Fruit fly (Drosophila melanogaster) whole organism, prepupa: ENCODE measurements around the gene CG9175.

Experiments used
- CG15336 ChIP-seq: fragments of 200-800 bp; sonication (Bioruptor generic); IDR thresholded peaks from 2 replicates; pipeline ENCODE4 v1.3.6; 2022; ENCODE audit warnings: missing biosample characterization, missing genetic modification characterization
- CG1621 ChIP-seq: fragments of 200-800 bp; sonication (Bioruptor generic); optimal IDR thresholded peaks from 3 replicates; lab custom pipeline; 2018; ENCODE audit warnings: missing biosample characterization, mild to moderate bottlenecking, missing genetic modification characterization
- CG16779 ChIP-seq: fragments of 200-800 bp; sonication (Bioruptor generic); optimal IDR thresholded peaks from 3 replicates; lab custom pipeline; 2017; ENCODE audit warnings: missing biosample characterization, mild to moderate bottlenecking, missing genetic modification characterization
- CG3032 ChIP-seq: fragments of 200-800 bp; optimal IDR thresholded peaks from 2 replicates; lab custom pipeline; 2019; ENCODE audit warnings: missing biosample characterization, mild to moderate bottlenecking, missing genetic modification characterization, moderate library complexity
- CG31627 ChIP-seq: fragments of 200-800 bp; sonication (Bioruptor generic); optimal IDR thresholded peaks from 3 replicates; lab custom pipeline; 2016; ENCODE audit warnings: missing biosample characterization, missing genetic modification characterization
- CG32006 ChIP-seq: fragments of 200-800 bp; sonication (Bioruptor generic); optimal IDR thresholded peaks from 3 replicates; lab custom pipeline; 2017; ENCODE audit warnings: missing biosample characterization, mild to moderate bottlenecking, missing genetic modification characterization
- CG34406 ChIP-seq: fragments of 200-800 bp; sonication (Bioruptor generic); optimal IDR thresholded peaks from 3 replicates; lab custom pipeline; 2016; ENCODE audit warnings: missing biosample characterization, missing genetic modification characterization
- CG3919 ChIP-seq: fragments of 200-800 bp; sonication (Bioruptor generic); optimal IDR thresholded peaks from 3 replicates; lab custom pipeline; 2016; ENCODE audit warnings: missing biosample characterization, missing genetic modification characterization
- CG6808 ChIP-seq: fragments of 200-800 bp; sonication (Bioruptor generic); optimal IDR thresholded peaks from 3 replicates; lab custom pipeline; 2017; ENCODE audit warnings: missing biosample characterization, missing genetic modification characterization, mild to moderate bottlenecking, moderate library complexity, missing genetic modification reagents
- CG7368 ChIP-seq: fragments of 200-800 bp; sonication (Bioruptor generic); optimal IDR thresholded peaks from 3 replicates; lab custom pipeline; 2016; ENCODE audit warnings: missing biosample characterization, missing genetic modification characterization
- CG9139 ChIP-seq: fragments of 200-800 bp; sonication (Bioruptor generic); optimal IDR thresholded peaks from 3 replicates; lab custom pipeline; 2017; ENCODE audit warnings: missing biosample characterization, mild to moderate bottlenecking, missing genetic modification characterization
- Eip75B ChIP-seq: fragments of 200-800 bp; sonication (Bioruptor generic); optimal IDR thresholded peaks from 3 replicates; lab custom pipeline; 2016; ENCODE audit warnings: missing biosample characterization, missing genetic modification characterization
- Eip78C ChIP-seq: fragments of 200-800 bp; sonication (Bioruptor generic); peaks from one replicate; lab custom pipeline; 2016; ENCODE audit warnings: missing biosample characterization, missing genetic modification characterization
- Eip93F ChIP-seq: fragments of 200-800 bp; sonication (Bioruptor generic); optimal IDR thresholded peaks from 2 replicates; lab custom pipeline; 2016; ENCODE audit warnings: missing biosample characterization, mild to moderate bottlenecking, missing genetic modification characterization
- Ets96B ChIP-seq: fragments of 200-800 bp; optimal IDR thresholded peaks from 2 replicates; lab custom pipeline; 2019; ENCODE audit warnings: missing biosample characterization, mild to moderate bottlenecking, missing genetic modification characterization, moderate library complexity
- Gug ChIP-seq: fragments of 200-800 bp; sonication (Bioruptor generic); IDR thresholded peaks from 2 replicates; pipeline ENCODE4 v1.3.6; 2022; ENCODE audit warnings: missing biosample characterization, missing genetic modification characterization
- Hr38 ChIP-seq: sonication (Bioruptor generic); optimal IDR thresholded peaks from 2 replicates; lab custom pipeline; 2016; ENCODE audit warnings: missing biosample characterization, missing genetic modification characterization
- Hr39 ChIP-seq: fragments of 200-800 bp; sonication (Bioruptor generic); optimal IDR thresholded peaks from 2 replicates; lab custom pipeline; 2016; ENCODE audit warnings: missing biosample characterization, missing genetic modification characterization
- Met ChIP-seq: fragments of 200-800 bp; sonication (Bioruptor generic); optimal IDR thresholded peaks from 3 replicates; lab custom pipeline; 2016; ENCODE audit warnings: missing biosample characterization, missing genetic modification characterization
- OdsH ChIP-seq: fragments of 200-800 bp; sonication (Bioruptor generic); optimal IDR thresholded peaks from 3 replicates; lab custom pipeline; 2016; ENCODE audit warnings: missing biosample characterization, missing genetic modification characterization
- Sox14 ChIP-seq: fragments of 200-800 bp; sonication (Bioruptor generic); optimal IDR thresholded peaks from 3 replicates; lab custom pipeline; 2016; ENCODE audit warnings: missing biosample characterization, missing genetic modification characterization
- Sox15 ChIP-seq: fragments of 200-800 bp; sonication (Bioruptor generic); optimal IDR thresholded peaks from 3 replicates; lab custom pipeline; 2016; ENCODE audit warnings: missing biosample characterization, missing genetic modification characterization
- achi ChIP-seq: fragments of 200-800 bp; sonication (Bioruptor generic); optimal IDR thresholded peaks from 3 replicates; lab custom pipeline; 2016; ENCODE audit warnings: missing biosample characterization, missing genetic modification characterization
- cyc ChIP-seq: fragments of 200-800 bp; sonication (Bioruptor generic); optimal IDR thresholded peaks from 3 replicates; lab custom pipeline; 2016; ENCODE audit warnings: missing biosample characterization, missing genetic modification characterization
- dac ChIP-seq: fragments of 200-800 bp; sonication (Bioruptor generic); optimal IDR thresholded peaks from 2 replicates; lab custom pipeline; 2017; ENCODE audit warnings: missing biosample characterization, mild to moderate bottlenecking, missing genetic modification characterization
- dsx ChIP-seq: fragments of 200-800 bp; optimal IDR thresholded peaks from 3 replicates; lab custom pipeline; 2019; ENCODE audit warnings: missing biosample characterization, mild to moderate bottlenecking, missing genetic modification characterization, moderate library complexity; ENCODE audit not compliant: poor library complexity, severe bottlenecking
- fd59A ChIP-seq: fragments of 200-800 bp; sonication (Bioruptor generic); optimal IDR thresholded peaks from 2 replicates; lab custom pipeline; 2017; ENCODE audit warnings: missing biosample characterization, mild to moderate bottlenecking, missing genetic modification characterization, missing genetic modification reagents
- fd85E ChIP-seq: fragments of 200-800 bp; sonication (Bioruptor generic); optimal IDR thresholded peaks from 3 replicates; lab custom pipeline; 2016; ENCODE audit warnings: missing biosample characterization, missing genetic modification characterization
- fkh ChIP-seq: fragments of 200-800 bp; sonication (Bioruptor generic); optimal IDR thresholded peaks from 3 replicates; lab custom pipeline; 2017; ENCODE audit warnings: missing biosample characterization, mild to moderate bottlenecking, missing genetic modification characterization, moderate library complexity
- lz ChIP-seq: fragments of 200-800 bp; sonication (Bioruptor generic); optimal IDR thresholded peaks from 3 replicates; lab custom pipeline; 2016; ENCODE audit warnings: missing biosample characterization, missing genetic modification characterization
- net ChIP-seq: fragments of 200-800 bp; sonication (Bioruptor generic); optimal IDR thresholded peaks from 3 replicates; lab custom pipeline; 2016; ENCODE audit warnings: missing biosample characterization, missing genetic modification characterization
- pdm3 ChIP-seq: fragments of 200-800 bp; sonication (Bioruptor generic); optimal IDR thresholded peaks from 3 replicates; lab custom pipeline; 2016; ENCODE audit warnings: missing biosample characterization, missing genetic modification characterization
- spab ChIP-seq: fragments of 200-800 bp; sonication (Bioruptor generic); optimal IDR thresholded peaks from 2 replicates; lab custom pipeline; 2017; ENCODE audit warnings: missing biosample characterization, mild to moderate bottlenecking, missing genetic modification characterization, missing genetic modification reagents
- ss ChIP-seq, 2 experiments: fragments of 200-800 bp; sonication (Bioruptor generic); optimal IDR thresholded peaks; 2 replicates in 1 of 2; 3 replicates in 1 of 2; lab custom pipeline; 2017 to 2018; ENCODE audit warnings: mild to moderate bottlenecking in 2 of 2, missing biosample characterization in 2 of 2, missing genetic modification characterization in 2 of 2, moderate library complexity in 1 of 2
- svp ChIP-seq: fragments of 200-800 bp; sonication (Bioruptor generic); peaks from one replicate; lab custom pipeline; 2016; ENCODE audit warnings: missing biosample characterization, missing genetic modification characterization
- vri ChIP-seq: fragments of 200-800 bp; sonication (Bioruptor generic); optimal IDR thresholded peaks from 3 replicates; lab custom pipeline; 2016; ENCODE audit warnings: missing biosample characterization, mild to moderate bottlenecking, missing genetic modification characterization

The CG9175 gene

DNA sequence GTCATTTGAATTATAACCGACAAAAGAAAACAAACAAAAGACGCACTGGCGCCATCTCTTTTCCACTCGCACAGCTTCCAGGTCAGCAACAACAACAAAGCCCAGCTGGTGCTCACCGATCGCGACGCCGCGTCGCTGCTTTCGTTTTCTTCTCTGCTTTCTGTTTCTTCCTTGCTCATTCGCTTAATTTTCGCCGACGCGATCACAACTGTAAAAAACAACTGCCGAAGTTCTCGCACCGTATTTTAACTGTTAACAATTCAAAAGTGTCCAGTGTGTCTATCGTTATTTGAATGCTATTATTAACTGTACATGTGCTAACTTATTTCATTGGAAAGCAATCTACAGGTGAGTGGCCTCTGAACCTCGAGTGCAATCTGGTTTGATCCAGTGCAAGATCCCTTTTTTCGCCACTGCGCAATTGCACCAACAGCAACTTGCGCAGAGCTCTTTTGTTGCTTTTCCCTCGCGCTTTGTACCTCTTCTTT is 1.5 kb upstream of the CG9175 start, which contains the start of gene stai (continued):
- TF ChIP-seq ss (GFP tag; optimal IDR thresholded peaks at IDR 0.05; lab: Kevin White, UChicago) (peak; percentile 59 to 74), fkh (GFP tag; lab: Kevin White, UChicago) (peak; percentile 65), CG32006 (GFP tag; lab: Kevin White, UChicago) (peak; percentile 11), Sox15 (no peak), spab (GFP tag; lab: Kevin White, UChicago) (no peak)

DNA sequence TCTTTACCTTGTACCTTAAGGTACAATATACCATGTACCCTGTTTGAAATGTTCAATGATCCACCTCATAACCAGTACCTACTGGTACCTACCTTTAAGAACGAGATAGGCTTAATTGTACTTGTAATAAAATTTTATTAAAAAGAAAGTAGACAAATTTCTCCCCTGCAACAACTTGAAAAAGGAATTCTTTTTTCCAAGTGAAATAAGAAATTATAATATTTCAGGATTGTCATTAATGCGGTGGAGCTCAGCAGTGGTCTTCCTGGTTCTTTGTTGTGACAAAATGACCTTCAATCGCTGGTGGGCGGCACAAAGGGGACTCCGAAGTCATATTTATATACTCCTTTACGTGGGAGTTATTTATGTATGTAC is 491 bp upstream of the CG9175 start:
- no peak for TF ChIP-seq net (GFP tag; lab: Kevin White, UChicago)
- no peak for TF ChIP-seq CG6808 (GFP tag; lab: Kevin White, UChicago)
- no peak for TF ChIP-seq ss (GFP tag; optimal IDR thresholded peaks at IDR 0.05; lab: Kevin White, UChicago)
- peak; percentile 63 for TF ChIP-seq Eip78C (GFP tag; lab: Kevin White, UChicago)
- TF ChIP-seq achi (GFP tag; lab: Kevin White, UChicago): no peak
- peak; percentile 54 for TF ChIP-seq Sox14
- TF ChIP-seq CG9139 (GFP tag; lab: Kevin White, UChicago): no peak
- no peak for TF ChIP-seq CG1621
- TF ChIP-seq CG34406 (GFP tag; lab: Kevin White, UChicago): no peak
- TF ChIP-seq CG3919 (GFP tag; lab: Kevin White, UChicago): no peak
- no peak for TF ChIP-seq cyc (GFP tag; lab: Kevin White, UChicago)
- no peak for TF ChIP-seq CG31627 (GFP tag; lab: Kevin White, UChicago)
- TF ChIP-seq Met: peak; percentile 33
- no peak for TF ChIP-seq dac (GFP tag; lab: Kevin White, UChicago)
- TF ChIP-seq CG7368 (GFP tag; lab: Kevin White, UChicago): no peak
- TF ChIP-seq vri (GFP tag; lab: Kevin White, UChicago): no peak
- TF ChIP-seq lz (GFP tag; lab: Kevin White, UChicago): no peak
- no peak for TF ChIP-seq Eip75B
- TF ChIP-seq CG16779 (tag; lab: Kevin White, UChicago): no peak
- TF ChIP-seq, all 60 proteins: peak for 3

DNA sequence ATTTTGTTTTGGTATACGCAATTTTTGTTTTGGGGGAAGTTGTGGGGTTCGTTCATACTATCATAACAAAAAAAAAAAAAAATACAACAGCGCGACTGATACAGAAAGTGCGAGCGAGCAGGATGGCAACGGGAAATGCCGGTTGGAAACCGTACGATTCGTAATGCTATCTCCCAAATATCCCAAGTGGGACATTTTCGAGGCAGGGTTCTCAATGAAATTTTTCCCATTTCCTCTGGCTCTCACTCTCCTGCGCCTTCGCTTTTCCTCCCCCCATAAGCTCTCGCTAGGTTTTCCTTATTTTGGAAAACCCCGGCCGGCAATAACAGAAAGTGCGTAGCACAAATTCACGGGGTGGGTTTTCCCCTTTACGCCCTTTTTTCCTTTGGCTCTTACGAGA is 6.5 kb downstream of the CG9175 start:
- TF ChIP-seq Hr39 (GFP tag; lab: Kevin White, UChicago): no peak
- TF ChIP-seq lz (GFP tag; lab: Kevin White, UChicago): no peak
- TF ChIP-seq, all 60 proteins: peak for 0

DNA sequence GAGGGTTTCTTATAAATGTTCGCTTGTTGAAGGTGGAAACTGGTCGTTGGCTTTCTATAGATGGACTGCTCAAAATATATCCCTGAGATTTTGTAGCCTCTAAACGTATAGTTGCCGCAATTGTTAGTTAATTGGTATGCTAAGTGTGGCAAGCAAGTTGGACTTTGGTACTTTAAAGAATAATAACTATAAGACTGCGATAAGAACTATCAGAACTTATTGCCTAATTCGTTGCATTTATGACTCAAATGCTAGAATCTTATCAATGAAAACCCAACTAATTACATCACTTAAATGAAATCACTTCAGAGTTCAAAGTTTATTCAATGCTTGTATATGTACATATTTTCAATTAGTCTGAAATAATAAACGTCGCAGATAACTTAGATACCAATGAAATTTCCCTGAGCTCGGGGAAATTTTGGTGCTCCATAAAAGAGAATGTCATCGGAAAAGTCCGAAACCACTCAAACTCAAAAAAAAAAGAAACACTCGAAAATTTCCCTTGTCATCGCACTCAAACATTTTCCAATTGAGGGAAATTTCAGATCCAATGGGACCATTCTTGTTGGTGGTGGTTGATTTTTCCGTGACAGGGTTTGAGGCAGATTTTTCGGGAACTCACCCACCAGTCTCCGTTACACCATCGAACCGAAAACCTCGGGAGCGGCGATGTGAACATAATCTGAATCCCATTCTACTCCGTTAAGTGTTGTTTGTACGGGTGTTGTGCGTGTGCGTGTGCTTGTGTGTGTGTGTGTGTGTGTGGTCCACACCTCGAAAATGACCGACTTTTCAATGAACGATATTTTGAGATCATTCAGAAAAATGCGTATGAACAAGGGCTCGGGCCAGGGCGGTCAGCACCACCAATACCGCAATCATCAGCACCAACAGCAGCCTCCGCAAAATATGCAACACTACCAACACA is 7.7 kb downstream of the CG9175 start, which contains the start of gene CG45075:
Gene CG45075 (plus strand): TSS at position 627 of the 931 bp plus-strand sequence.
- TF ChIP-seq Hr39 (GFP tag; lab: Kevin White, UChicago): no peak
- no peak for TF ChIP-seq fd85E
- TF ChIP-seq Hr38: no peak
- TF ChIP-seq fkh (GFP tag; lab: Kevin White, UChicago): no peak
- TF ChIP-seq OdsH: no peak
- no peak for TF ChIP-seq fd59A (GFP tag; lab: Kevin White, UChicago)
- TF ChIP-seq Eip78C (GFP tag; lab: Kevin White, UChicago): no peak
- no peak for TF ChIP-seq Ets96B (tag; lab: Kevin White, UChicago)
- no peak for TF ChIP-seq ss (GFP tag; optimal IDR thresholded peaks at IDR 0.05; lab: Kevin White, UChicago)
- TF ChIP-seq, all 60 proteins: peak for 0

DNA sequence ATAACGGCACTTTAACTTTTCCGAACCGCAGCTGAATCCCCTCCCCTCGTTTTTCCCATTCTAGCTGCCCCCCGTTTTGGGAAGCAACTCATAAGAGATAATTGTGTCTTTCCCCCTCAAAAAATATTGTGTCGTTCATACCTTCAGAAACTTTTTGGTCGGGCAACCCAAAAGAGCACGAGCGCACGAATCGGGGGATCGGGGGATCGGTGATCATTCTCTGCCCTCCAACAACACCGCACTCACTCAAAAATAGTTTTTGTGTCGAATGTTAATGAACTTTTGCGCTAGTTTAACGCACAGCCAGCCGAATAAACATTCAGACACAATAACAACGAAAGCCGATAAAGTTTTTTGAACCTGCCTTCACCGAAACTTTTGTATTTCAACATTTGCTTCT is 8.4 kb downstream of the CG9175 start:
- TF ChIP-seq pdm3 (GFP tag; lab: Kevin White, UChicago): no peak
- no peak for TF ChIP-seq net (GFP tag; lab: Kevin White, UChicago)
- no peak for TF ChIP-seq CG15336 (GFP tag; lab: Robert Waterston, UW)
- no peak for TF ChIP-seq Eip93F (GFP tag; lab: Kevin White, UChicago)
- TF ChIP-seq dsx (GFP tag; lab: Kevin White, UChicago): no peak
- no peak for TF ChIP-seq CG3032 (tag; lab: Kevin White, UChicago)
- TF ChIP-seq cyc (GFP tag; lab: Kevin White, UChicago): no peak
- TF ChIP-seq Gug: no peak
- TF ChIP-seq svp (GFP tag; lab: Kevin White, UChicago): no peak
- no peak for TF ChIP-seq Sox15
- TF ChIP-seq, all 60 proteins: peak for 0
